Fruit fly (Drosophila melanogaster) whole organism, embryonic: ENCODE results near the gene galla-2.
A peak's percentile ranks its signal among the peaks of the same experiment; 100 is the strongest.

Experiments
- Bgb ChIP-seq: fragments of 200-800 bp; sonication (Bioruptor generic); IDR thresholded peaks from 2 replicates; pipeline ENCODE4 v1.3.6; 2022; ENCODE audit warnings: missing biosample characterization, missing genetic modification characterization; ENCODE audit not compliant: partially characterized antibody
- CG11398 ChIP-seq: fragments of 200-800 bp; sonication (Bioruptor generic); optimal IDR thresholded peaks from 2 replicates; lab custom pipeline; 2016; ENCODE audit warnings: missing biosample characterization, missing genetic modification characterization
- CG12236 ChIP-seq: fragments of 200-800 bp; sonication (Bioruptor generic); optimal IDR thresholded peaks from 2 replicates; lab custom pipeline; 2016; ENCODE audit warnings: missing biosample characterization, missing genetic modification characterization
- CG12942 ChIP-seq: fragments of 200-800 bp; sonication (Bioruptor generic); optimal IDR thresholded peaks from 3 replicates; lab custom pipeline; 2016; ENCODE audit warnings: missing biosample characterization, missing genetic modification characterization
- CG13894 ChIP-seq: fragments of 200-800 bp; sonication (Bioruptor generic); optimal IDR thresholded peaks from 3 replicates; lab custom pipeline; 2018; ENCODE audit warnings: missing biosample characterization, mild to moderate bottlenecking, missing genetic modification characterization, moderate library complexity
- CG14965 ChIP-seq: fragments of 200-800 bp; sonication (Bioruptor generic); optimal IDR thresholded peaks from 2 replicates; lab custom pipeline; 2016; ENCODE audit warnings: missing biosample characterization, missing genetic modification characterization, borderline replicate concordance
- CG15011 ChIP-seq: fragments of 200-800 bp; sonication (Bioruptor generic); optimal IDR thresholded peaks from 3 replicates; lab custom pipeline; 2018; ENCODE audit warnings: missing biosample characterization, mild to moderate bottlenecking, missing genetic modification characterization
- CG15479 ChIP-seq: fragments of 200-800 bp; sonication (Bioruptor generic); optimal IDR thresholded peaks from 3 replicates; lab custom pipeline; 2019; ENCODE audit warnings: missing biosample characterization, mild to moderate bottlenecking, missing genetic modification characterization, moderate library complexity
- CG15601 ChIP-seq: fragments of 200-800 bp; sonication (Bioruptor generic); optimal IDR thresholded peaks from 3 replicates; lab custom pipeline; 2019; ENCODE audit warnings: missing biosample characterization, mild to moderate bottlenecking, missing genetic modification characterization, moderate library complexity
- CG16863 ChIP-seq: fragments of 200-800 bp; sonication (Bioruptor generic); optimal IDR thresholded peaks from 3 replicates; lab custom pipeline; 2016; ENCODE audit warnings: missing biosample characterization, missing genetic modification characterization
- CG32767 ChIP-seq: fragments of 200-800 bp; sonication (Bioruptor generic); IDR thresholded peaks from 2 replicates; pipeline ENCODE4 v1.3.6; 2022; ENCODE audit warnings: missing biosample characterization, missing genetic modification characterization
- CG3407 ChIP-seq: fragments of 200-800 bp; sonication (Bioruptor generic); optimal IDR thresholded peaks from 2 replicates; lab custom pipeline; 2018; ENCODE audit warnings: missing biosample characterization, mild to moderate bottlenecking, missing genetic modification characterization
- CG3726 ChIP-seq: fragments of 200-800 bp; sonication (Bioruptor generic); IDR thresholded peaks from 3 replicates; pipeline ENCODE4, ENCODE4 v1.3.6; 2022; ENCODE audit warnings: missing biosample characterization, missing genetic modification characterization
- CG4854 ChIP-seq: fragments of 200-800 bp; sonication (Bioruptor generic); optimal IDR thresholded peaks from 2 replicates; lab custom pipeline; 2016; ENCODE audit warnings: missing biosample characterization, missing genetic modification characterization, inconsistent platforms
- CG5180 ChIP-seq: fragments of 200-800 bp; sonication (Bioruptor generic); optimal IDR thresholded peaks from 3 replicates; lab custom pipeline; 2017; ENCODE audit warnings: missing biosample characterization, missing genetic modification characterization, mild to moderate bottlenecking, moderate library complexity, missing genetic modification reagents
- CG7372 ChIP-seq: fragments of 200-800 bp; sonication (Bioruptor generic); IDR thresholded peaks from 2 replicates; pipeline ENCODE4 v1.3.6; 2022; ENCODE audit warnings: missing biosample characterization, missing genetic modification characterization
- CG8281 ChIP-seq: fragments of 200-800 bp; sonication (Bioruptor generic); optimal IDR thresholded peaks from 2 replicates; lab custom pipeline; 2018; ENCODE audit warnings: missing biosample characterization, mild to moderate bottlenecking, missing genetic modification characterization, moderate library complexity
- CG8924 ChIP-seq: fragments of 200-800 bp; optimal IDR thresholded peaks from 3 replicates; lab custom pipeline; 2019; ENCODE audit warnings: missing biosample characterization, mild to moderate bottlenecking, missing genetic modification characterization, moderate library complexity
- CG9727 ChIP-seq: fragments of 200-800 bp; sonication (Bioruptor generic); optimal IDR thresholded peaks from 3 replicates; lab custom pipeline; 2017; ENCODE audit warnings: missing biosample characterization, mild to moderate bottlenecking, missing genetic modification characterization
- CG9817 ChIP-seq: fragments of 200-800 bp; sonication (Bioruptor generic); optimal IDR thresholded peaks from 2 replicates; lab custom pipeline; 2018; ENCODE audit warnings: missing biosample characterization, mild to moderate bottlenecking, missing genetic modification characterization, moderate library complexity
- D ChIP-seq, 2 experiments: fragments of 200-800 bp in 1 of 2; fragments of >200 bp in 1 of 2; sonication (Bioruptor generic) in 1 of 2; optimal IDR thresholded peaks; 2 replicates in 1 of 2; 3 replicates in 1 of 2; lab custom pipeline; 2017; ENCODE audit warnings: mild to moderate bottlenecking in 1 of 2, missing biosample characterization in 1 of 2, missing genetic modification characterization in 1 of 2, missing genetic modification reagents in 1 of 2
- Deaf1 ChIP-seq: fragments of 200-800 bp; optimal IDR thresholded peaks from 3 replicates; lab custom pipeline; 2019; ENCODE audit warnings: missing biosample characterization, mild to moderate bottlenecking, missing genetic modification characterization, moderate library complexity
- Ets65A ChIP-seq: fragments of 200-800 bp; sonication (Bioruptor generic); peaks from one replicate; lab custom pipeline; 2016; ENCODE audit warnings: missing biosample characterization, missing genetic modification characterization
- Hmx ChIP-seq: fragments of 200-800 bp; sonication (Bioruptor generic); optimal IDR thresholded peaks from 2 replicates; lab custom pipeline; 2016; ENCODE audit warnings: missing biosample characterization, missing genetic modification characterization
- Hr39 ChIP-seq: fragments of >200 bp; optimal IDR thresholded peaks from 2 replicates; lab custom pipeline; 2017
- Med ChIP-seq: fragments of 200-800 bp; sonication (Bioruptor generic); peaks from one replicate; lab custom pipeline; 2016; ENCODE audit warnings: missing biosample characterization, missing genetic modification characterization, mild to moderate bottlenecking, inconsistent platforms, moderate library complexity
- NC2α ChIP-seq: fragments of 200-800 bp; sonication (Bioruptor generic); optimal IDR thresholded peaks from 2 replicates; lab custom pipeline; 2016; ENCODE audit warnings: missing biosample characterization, missing genetic modification characterization
- Oaz ChIP-seq: fragments of 200-800 bp; sonication (Bioruptor generic); IDR thresholded peaks from 2 replicates; pipeline ENCODE4 v1.3.6; 2022; ENCODE audit warnings: missing biosample characterization, missing genetic modification characterization
- Rfx ChIP-seq: fragments of 200-800 bp; sonication (Bioruptor generic); IDR thresholded peaks from 2 replicates; pipeline ENCODE4 v1.3.6; 2022; ENCODE audit warnings: missing biosample characterization, missing genetic modification characterization
- Xrp1 ChIP-seq: fragments of 200-800 bp; sonication (Bioruptor generic); IDR thresholded peaks from 2 replicates; pipeline ENCODE4 v1.3.6; 2022; ENCODE audit warnings: missing biosample characterization, missing genetic modification characterization
- bab2 ChIP-seq: fragments of 200-800 bp; sonication (Bioruptor generic); optimal IDR thresholded peaks from 2 replicates; lab custom pipeline; 2016; ENCODE audit warnings: missing biosample characterization, missing genetic modification characterization
- chinmo ChIP-seq: fragments of 200-800 bp; sonication (Bioruptor generic); IDR thresholded peaks from 4 replicates; pipeline ENCODE4 v1.3.6; 2022; ENCODE audit warnings: missing biosample characterization, missing genetic modification characterization; ENCODE audit not compliant: partially characterized antibody
- crol ChIP-seq: fragments of 200-800 bp; sonication (Bioruptor generic); IDR thresholded peaks from 2 replicates; pipeline ENCODE4 v1.3.6; 2022; ENCODE audit warnings: missing biosample characterization, missing genetic modification characterization
- disco-r ChIP-seq: fragments of 200-800 bp; sonication (Bioruptor generic); optimal IDR thresholded peaks from 2 replicates; lab custom pipeline; 2016; ENCODE audit warnings: missing biosample characterization, missing genetic modification characterization
- dm ChIP-seq: fragments of 200-800 bp; sonication (Bioruptor generic); optimal IDR thresholded peaks from 3 replicates; lab custom pipeline; 2016; ENCODE audit warnings: missing biosample characterization, missing genetic modification characterization
- gfzf ChIP-seq: fragments of 200-800 bp; sonication (Bioruptor generic); optimal IDR thresholded peaks from 2 replicates; lab custom pipeline; 2016; ENCODE audit warnings: missing biosample characterization, mild to moderate bottlenecking, missing genetic modification characterization, moderate library complexity
- kay ChIP-seq: fragments of 200-800 bp; sonication (Bioruptor generic); optimal IDR thresholded peaks from 2 replicates; lab custom pipeline; 2016; ENCODE audit warnings: missing biosample characterization, missing genetic modification characterization
- pzg ChIP-seq: fragments of 200-800 bp; sonication (Bioruptor generic); optimal IDR thresholded peaks from 3 replicates; lab custom pipeline; 2018; ENCODE audit warnings: missing biosample characterization, mild to moderate bottlenecking, missing genetic modification characterization, moderate library complexity
- repo ChIP-seq: fragments of 200-800 bp; sonication (Bioruptor generic); optimal IDR thresholded peaks from 2 replicates; lab custom pipeline; 2016; ENCODE audit warnings: missing biosample characterization, missing genetic modification characterization
- scrt ChIP-seq: fragments of 200-800 bp; sonication (Bioruptor generic); optimal IDR thresholded peaks from 2 replicates; lab custom pipeline; 2018; ENCODE audit warnings: missing biosample characterization, mild to moderate bottlenecking, missing genetic modification characterization, moderate library complexity
- sd ChIP-seq: fragments of 200-800 bp; sonication (Bioruptor generic); optimal IDR thresholded peaks from 3 replicates; lab custom pipeline; 2018; ENCODE audit warnings: missing biosample characterization, mild to moderate bottlenecking, missing genetic modification characterization, moderate library complexity
- sens-2 ChIP-seq: fragments of 200-800 bp; sonication (Bioruptor generic); IDR thresholded peaks from 2 replicates; pipeline ENCODE4 v1.3.6; 2022; ENCODE audit warnings: missing biosample characterization, missing genetic modification characterization
- sim ChIP-seq: fragments of 200-800 bp; sonication (Bioruptor generic); IDR thresholded peaks from 2 replicates; pipeline ENCODE4 v1.3.6; 2022; ENCODE audit warnings: missing biosample characterization, missing genetic modification characterization
- sna ChIP-seq: fragments of 200-800 bp; sonication (Bioruptor generic); IDR thresholded peaks from 2 replicates; pipeline ENCODE4 v1.3.6; 2022; ENCODE audit warnings: missing biosample characterization, missing genetic modification characterization; ENCODE audit not compliant: partially characterized antibody
- so ChIP-seq: fragments of 200-800 bp; sonication (Bioruptor generic); IDR thresholded peaks from 3 replicates; pipeline ENCODE4 v1.3.6; 2022; ENCODE audit warnings: missing biosample characterization, missing genetic modification characterization
- sqz ChIP-seq: fragments of 200-800 bp; sonication (Bioruptor generic); optimal IDR thresholded peaks from 3 replicates; lab custom pipeline; 2018; ENCODE audit warnings: missing biosample characterization, mild to moderate bottlenecking, missing genetic modification characterization
- sr ChIP-seq: fragments of 200-800 bp; sonication (Bioruptor generic); IDR thresholded peaks from 3 replicates; pipeline ENCODE4 v1.3.6; 2022; ENCODE audit warnings: missing biosample characterization, missing genetic modification characterization
- ssp ChIP-seq: fragments of 200-800 bp; sonication (Bioruptor generic); IDR thresholded peaks from 2 replicates; pipeline ENCODE4 v1.3.6; 2022; ENCODE audit warnings: missing biosample characterization, missing genetic modification characterization
- vvl ChIP-seq: fragments of 200-800 bp; sonication (Bioruptor generic); IDR thresholded peaks from 2 replicates; pipeline ENCODE4 v1.3.6; 2022; ENCODE audit warnings: missing biosample characterization, missing genetic modification characterization
- zfh1 ChIP-seq: fragments of 200-800 bp; sonication (Bioruptor generic); IDR thresholded peaks from 3 replicates; pipeline ENCODE4 v1.3.6; 2022; ENCODE audit warnings: missing biosample characterization, missing genetic modification characterization

The galla-2 gene

DNA sequence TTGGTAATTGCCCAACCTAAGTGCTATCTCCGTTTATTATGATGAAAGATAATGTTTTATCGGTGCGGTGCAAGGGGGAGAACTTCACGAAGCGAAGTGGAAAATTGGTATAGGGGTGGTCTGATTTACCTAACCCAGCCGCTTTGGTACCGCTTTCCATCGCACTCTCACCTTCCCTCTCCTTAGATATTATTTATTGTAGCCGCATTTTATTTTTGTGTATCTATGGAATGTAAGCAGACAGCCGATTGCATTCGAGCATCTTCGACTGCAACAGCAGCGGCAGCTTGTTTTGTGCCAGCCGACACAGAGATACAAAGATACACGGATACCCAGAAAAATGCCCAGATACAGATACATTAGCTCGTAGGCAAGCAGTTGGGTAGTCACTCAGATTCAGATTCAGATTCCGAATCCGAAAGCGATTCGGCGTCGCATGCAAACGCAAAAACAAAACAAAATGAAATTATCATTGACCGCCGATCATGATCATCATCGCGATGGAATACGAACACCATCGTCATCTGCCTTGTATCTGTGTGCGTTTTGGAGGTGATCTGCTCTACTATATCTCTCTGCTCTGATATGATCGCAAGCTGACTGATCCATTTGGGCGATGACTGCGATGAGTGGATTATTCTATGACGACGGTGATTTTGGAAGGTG lies 33.8 kb upstream of the galla-2 start:
- no peak for TF ChIP-seq sens-2 (GFP tag; lab: Robert Waterston, UW)
- no peak for TF ChIP-seq CG15011 (GFP tag; lab: Kevin White, UChicago)
- no peak for TF ChIP-seq dm (GFP tag; lab: Kevin White, UChicago)
- no peak for TF ChIP-seq NC2α (GFP tag; lab: Kevin White, UChicago)
- TF ChIP-seq CG12942 (GFP tag; lab: Kevin White, UChicago) = no peak
- no peak for TF ChIP-seq CG9817
- no peak for TF ChIP-seq CG4854 (GFP tag; lab: Kevin White, UChicago)
- TF ChIP-seq vvl (GFP tag; lab: Robert Waterston, UW) = no peak
- peak; percentile 32; the same call in 1 of the 3 replicates for TF ChIP-seq so (GFP tag; lab: Robert Waterston, UW)
- no peak for TF ChIP-seq CG3726 (GFP tag; lab: Robert Waterston, UW)
- TF ChIP-seq scrt = no peak
- TF ChIP-seq CG7372 = no peak
- TF ChIP-seq Med (GFP tag; lab: Kevin White, UChicago) = peak; percentile 40
- TF ChIP-seq bab2 = no peak
- no peak for TF ChIP-seq Hmx
- TF ChIP-seq CG5180 (GFP tag; lab: Kevin White, UChicago) = peak; percentile 17
- TF ChIP-seq sna = no peak
- no peak for TF ChIP-seq CG11398 (GFP tag; lab: Kevin White, UChicago)
- peak; percentile 71 for TF ChIP-seq CG32767 (GFP tag; lab: Robert Waterston, UW)
- TF ChIP-seq pzg (GFP tag; lab: Kevin White, UChicago) = no peak
- TF ChIP-seq gfzf (GFP tag; lab: Kevin White, UChicago) = no peak
- no peak for TF ChIP-seq ssp (GFP tag; lab: Robert Waterston, UW)
- TF ChIP-seq Ets65A (GFP tag; lab: Kevin White, UChicago) = peak; percentile 67
- no peak for TF ChIP-seq disco-r (GFP tag; lab: Kevin White, UChicago)
- TF ChIP-seq Bgb (GFP tag; lab: Robert Waterston, UW) = no peak
- TF ChIP-seq chinmo (GFP tag; lab: Robert Waterston, UW) = peak; percentile 70; the same call in 1 of the 4 replicates
- no peak for TF ChIP-seq Hr39 (lab: Kevin White, UChicago)
- TF ChIP-seq CG8281 (tag; lab: Kevin White, UChicago) = no peak
- TF ChIP-seq Deaf1 (tag; lab: Kevin White, UChicago) = peak; percentile 80
- TF ChIP-seq Oaz (GFP tag; lab: Robert Waterston, UW) = no peak
- TF ChIP-seq CG9727 = no peak
- no peak for TF ChIP-seq D (optimal IDR thresholded peaks at IDR 0.05; lab: Kevin White, UChicago)
- no peak for TF ChIP-seq D (GFP tag; optimal IDR thresholded peaks at IDR 0.05; lab: Kevin White, UChicago)
- 0 out of 2 replicates have a peak, but pooled peaks have one; percentile 8 for TF ChIP-seq crol (GFP tag; lab: Robert Waterston, UW)
- 0 out of 2 replicates have a peak, but pooled peaks have one; percentile 20 for TF ChIP-seq Rfx (GFP tag; lab: Robert Waterston, UW)
- TF ChIP-seq zfh1 (GFP tag; lab: Robert Waterston, UW) = no peak
- TF ChIP-seq CG15601 (tag; lab: Kevin White, UChicago) = no peak
- no peak for TF ChIP-seq CG8924 (tag; lab: Kevin White, UChicago)
- no peak for TF ChIP-seq CG3407
- no peak for TF ChIP-seq sqz (GFP tag; lab: Kevin White, UChicago)
- no peak for TF ChIP-seq CG16863
- no peak for TF ChIP-seq repo (GFP tag; lab: Kevin White, UChicago)
- TF ChIP-seq kay = no peak
- TF ChIP-seq CG14965 (GFP tag; lab: Kevin White, UChicago) = no peak
- TF ChIP-seq CG13894 (tag; lab: Kevin White, UChicago) = peak; percentile 85
- peak; percentile 70 for TF ChIP-seq sd (tag; lab: Kevin White, UChicago)
- no peak for TF ChIP-seq Xrp1 (GFP tag; lab: Robert Waterston, UW)
- TF ChIP-seq sr = no peak
- no peak for TF ChIP-seq sim
- TF ChIP-seq CG15479 (GFP tag; lab: Kevin White, UChicago) = peak; percentile 82
- no peak for TF ChIP-seq CG12236 (GFP tag; lab: Kevin White, UChicago)
